Fruit fly (Drosophila melanogaster) whole organism, embryonic: Measurements from ENCODE around the gene msopa.

Experiments used
- Abd-B ChIP-seq: fragments of 200-800 bp; sonication (Bioruptor generic); optimal IDR thresholded peaks from 2 replicates; lab custom pipeline; 2018; ENCODE audit warnings: missing biosample characterization, mild to moderate bottlenecking, missing genetic modification characterization, moderate library complexity
- BEAF-32 ChIP-seq: fragments of 200-800 bp; sonication (Bioruptor generic); optimal IDR thresholded peaks from 3 replicates; lab custom pipeline; 2017; ENCODE audit warnings: missing biosample characterization, missing genetic modification characterization, mild to moderate bottlenecking, moderate library complexity, missing genetic modification reagents
- Bgb ChIP-seq: fragments of 200-800 bp; sonication (Bioruptor generic); IDR thresholded peaks from 2 replicates; pipeline ENCODE4 v1.3.6; 2022; ENCODE audit warnings: missing biosample characterization, missing genetic modification characterization; ENCODE audit not compliant: partially characterized antibody
- C15 ChIP-seq: fragments of 200-800 bp; sonication (Bioruptor generic); IDR thresholded peaks from 3 replicates; pipeline ENCODE4 v1.3.6; 2022; ENCODE audit warnings: missing biosample characterization, missing genetic modification characterization
- CG10543 ChIP-seq: fragments of 200-800 bp; sonication (Bioruptor generic); optimal IDR thresholded peaks from 3 replicates; lab custom pipeline; 2017; ENCODE audit warnings: missing biosample characterization, mild to moderate bottlenecking, missing genetic modification characterization, moderate library complexity
- CG11723 ChIP-seq: fragments of 200-800 bp; sonication (Bioruptor generic); optimal IDR thresholded peaks from 2 replicates; lab custom pipeline; 2017; ENCODE audit warnings: missing biosample characterization, mild to moderate bottlenecking, missing genetic modification characterization
- CG12391 ChIP-seq: fragments of 200-800 bp; sonication (Bioruptor generic); optimal IDR thresholded peaks from 3 replicates; lab custom pipeline; 2018; ENCODE audit warnings: missing biosample characterization, mild to moderate bottlenecking, missing genetic modification characterization, moderate library complexity
- CG12659 ChIP-seq: fragments of 200-800 bp; sonication (Bioruptor generic); optimal IDR thresholded peaks from 3 replicates; lab custom pipeline; 2017; ENCODE audit warnings: mild to moderate bottlenecking, missing biosample characterization, missing genetic modification reagents, missing genetic modification characterization
- CG14710 ChIP-seq: fragments of 200-800 bp; sonication (Bioruptor generic); optimal IDR thresholded peaks from 3 replicates; lab custom pipeline; 2019; ENCODE audit warnings: missing biosample characterization, mild to moderate bottlenecking, missing genetic modification characterization, moderate library complexity
- CG15073 ChIP-seq: fragments of 200-800 bp; sonication (Bioruptor generic); optimal IDR thresholded peaks from 2 replicates; lab custom pipeline; 2016; ENCODE audit warnings: missing biosample characterization, missing genetic modification characterization
- CG15269 ChIP-seq: fragments of 200-800 bp; sonication (Bioruptor generic); optimal IDR thresholded peaks from 2 replicates; lab custom pipeline; 2018; ENCODE audit warnings: missing biosample characterization, mild to moderate bottlenecking, missing genetic modification characterization, moderate library complexity
- CG17361 ChIP-seq: fragments of 200-800 bp; sonication (Bioruptor generic); IDR thresholded peaks from 3 replicates; pipeline ENCODE4 v1.3.6; 2022; ENCODE audit warnings: missing biosample characterization, missing genetic modification characterization
- CG17385 ChIP-seq: fragments of 200-800 bp; sonication (Bioruptor generic); optimal IDR thresholded peaks from 3 replicates; lab custom pipeline; 2018; ENCODE audit warnings: missing biosample characterization, mild to moderate bottlenecking, missing genetic modification characterization
- CG17829 ChIP-seq: fragments of 200-800 bp; optimal IDR thresholded peaks from 2 replicates; lab custom pipeline; 2019; ENCODE audit warnings: missing biosample characterization, mild to moderate bottlenecking, missing genetic modification characterization, moderate library complexity
- CG18619 ChIP-seq: fragments of 200-800 bp; sonication (Bioruptor generic); optimal IDR thresholded peaks from 3 replicates; lab custom pipeline; 2017; ENCODE audit warnings: missing biosample characterization, mild to moderate bottlenecking, missing genetic modification characterization
- CG2116 ChIP-seq: fragments of 200-800 bp; sonication (Bioruptor generic); optimal IDR thresholded peaks from 3 replicates; lab custom pipeline; 2018; ENCODE audit warnings: missing biosample characterization, mild to moderate bottlenecking, missing genetic modification characterization
- CG2120 ChIP-seq: fragments of 200-800 bp; sonication (Bioruptor generic); optimal IDR thresholded peaks from 3 replicates; lab custom pipeline; 2016; ENCODE audit warnings: missing biosample characterization, missing genetic modification characterization
- CG2129 ChIP-seq: fragments of 200-800 bp; sonication (Bioruptor generic); IDR thresholded peaks from 2 replicates; pipeline ENCODE4 v1.3.6; 2022; ENCODE audit warnings: missing biosample characterization, missing genetic modification characterization; ENCODE audit not compliant: partially characterized antibody
- CG2712 ChIP-seq: fragments of 200-800 bp; optimal IDR thresholded peaks from 3 replicates; lab custom pipeline; 2019; ENCODE audit warnings: missing biosample characterization, mild to moderate bottlenecking, missing genetic modification characterization, moderate library complexity
- CG30403 ChIP-seq: fragments of 200-800 bp; sonication (Bioruptor generic); optimal IDR thresholded peaks from 3 replicates; lab custom pipeline; 2016; ENCODE audit warnings: missing biosample characterization, missing genetic modification characterization
- CG34224 ChIP-seq: fragments of 200-800 bp; sonication (Bioruptor generic); IDR thresholded peaks from 3 replicates; pipeline ENCODE4 v1.3.6; 2022; ENCODE audit warnings: missing biosample characterization, missing genetic modification characterization; ENCODE audit not compliant: partially characterized antibody
- CG3726 ChIP-seq: fragments of 200-800 bp; sonication (Bioruptor generic); IDR thresholded peaks from 3 replicates; pipeline ENCODE4, ENCODE4 v1.3.6; 2022; ENCODE audit warnings: missing biosample characterization, missing genetic modification characterization
- CG4617 ChIP-seq: fragments of 200-800 bp; sonication (Bioruptor generic); optimal IDR thresholded peaks from 3 replicates; lab custom pipeline; 2016; ENCODE audit warnings: missing biosample characterization, missing genetic modification characterization, borderline replicate concordance
- CG6791 ChIP-seq: fragments of 200-800 bp; sonication (Bioruptor generic); IDR thresholded peaks from 3 replicates; pipeline ENCODE4 v1.3.6; 2022; ENCODE audit warnings: missing biosample characterization, missing genetic modification characterization; ENCODE audit not compliant: partially characterized antibody
- CG8478 ChIP-seq: fragments of >200 bp; optimal IDR thresholded peaks from 2 replicates; lab custom pipeline; 2018
- CHES-1-like ChIP-seq: fragments of 200-800 bp; sonication (Bioruptor generic); optimal IDR thresholded peaks from 2 replicates; lab custom pipeline; 2016; ENCODE audit warnings: missing biosample characterization, missing genetic modification characterization
- CoRest ChIP-seq: fragments of 200-800 bp; sonication (Bioruptor generic); optimal IDR thresholded peaks from 3 replicates; lab custom pipeline; 2018; ENCODE audit warnings: missing biosample characterization, mild to moderate bottlenecking, missing genetic modification characterization, moderate library complexity
- D19A ChIP-seq: fragments of 200-800 bp; optimal IDR thresholded peaks from 3 replicates; lab custom pipeline; 2019; ENCODE audit warnings: missing biosample characterization, mild to moderate bottlenecking, missing genetic modification characterization, moderate library complexity
- Dref ChIP-seq: fragments of 200-800 bp; sonication (Bioruptor generic); IDR thresholded peaks from 2 replicates; pipeline ENCODE4 v1.3.6; 2022; ENCODE audit warnings: missing biosample characterization, missing genetic modification characterization
- HLH4C ChIP-seq: fragments of 200-800 bp; sonication (Bioruptor generic); IDR thresholded peaks from 3 replicates; pipeline ENCODE4 v1.3.6; 2022; ENCODE audit warnings: missing biosample characterization, missing genetic modification characterization; ENCODE audit not compliant: partially characterized antibody
- MESR4 ChIP-seq: fragments of 200-800 bp; sonication (Bioruptor generic); optimal IDR thresholded peaks from 2 replicates; lab custom pipeline; 2018; ENCODE audit warnings: missing biosample characterization, mild to moderate bottlenecking, missing genetic modification characterization, moderate library complexity
- Med ChIP-seq: fragments of 200-800 bp; sonication (Bioruptor generic); peaks from one replicate; lab custom pipeline; 2016; ENCODE audit warnings: missing biosample characterization, missing genetic modification characterization, mild to moderate bottlenecking, inconsistent platforms, moderate library complexity
- Oaz ChIP-seq: fragments of 200-800 bp; sonication (Bioruptor generic); IDR thresholded peaks from 2 replicates; pipeline ENCODE4 v1.3.6; 2022; ENCODE audit warnings: missing biosample characterization, missing genetic modification characterization
- Pdp1 ChIP-seq, 2 experiments: fragments of 200-800 bp; sonication (Bioruptor generic); optimal IDR thresholded peaks; 3 replicates each; lab custom pipeline; 2016; ENCODE audit warnings: missing biosample characterization in 2 of 2, missing genetic modification characterization in 2 of 2, mild to moderate bottlenecking in 1 of 2, moderate library complexity in 1 of 2
- Scr ChIP-seq: fragments of 200-800 bp; sonication (Bioruptor generic); IDR thresholded peaks from 2 replicates; pipeline ENCODE4 v1.3.6; 2022; ENCODE audit warnings: missing biosample characterization, missing genetic modification characterization; ENCODE audit not compliant: partially characterized antibody
- Xbp1 ChIP-seq: fragments of 200-800 bp; sonication (Bioruptor generic); optimal IDR thresholded peaks from 3 replicates; lab custom pipeline; 2016; ENCODE audit warnings: missing biosample characterization, mild to moderate bottlenecking, missing genetic modification characterization
- amos ChIP-seq: fragments of 200-800 bp; sonication (Bioruptor generic); IDR thresholded peaks from 2 replicates; pipeline ENCODE4 v1.3.6; 2022; ENCODE audit warnings: missing biosample characterization, missing genetic modification characterization; ENCODE audit not compliant: partially characterized antibody
- ap ChIP-seq: fragments of 200-800 bp; sonication (Bioruptor generic); IDR thresholded peaks from 2 replicates; pipeline ENCODE4 v1.3.6; 2022; ENCODE audit warnings: missing biosample characterization, missing genetic modification characterization
- ci ChIP-seq: fragments of 200-800 bp; sonication (Bioruptor generic); IDR thresholded peaks from 3 replicates; pipeline ENCODE4 v1.3.6; 2022; ENCODE audit warnings: missing biosample characterization, missing genetic modification characterization
- corto ChIP-seq: fragments of 200-800 bp; sonication (Bioruptor generic); optimal IDR thresholded peaks from 2 replicates; lab custom pipeline; 2016; ENCODE audit warnings: missing biosample characterization, mild to moderate bottlenecking, missing genetic modification characterization, moderate library complexity
- dpn ChIP-seq, 2 experiments: fragments of 200-800 bp; sonication (Bioruptor generic); optimal IDR thresholded peaks; 3 replicates each; lab custom pipeline; 2016; ENCODE audit warnings: missing biosample characterization in 2 of 2, missing genetic modification characterization in 2 of 2
- luna ChIP-seq: fragments of 200-800 bp; sonication (Bioruptor generic); optimal IDR thresholded peaks from 2 replicates; lab custom pipeline; 2016; ENCODE audit warnings: missing biosample characterization, missing genetic modification characterization
- mld ChIP-seq: fragments of 200-800 bp; sonication (Bioruptor generic); IDR thresholded peaks from 3 replicates; pipeline ENCODE4 v1.3.6; 2022; ENCODE audit warnings: missing biosample characterization, missing genetic modification characterization; ENCODE audit not compliant: partially characterized antibody
- onecut ChIP-seq: fragments of 200-800 bp; sonication (Bioruptor generic); IDR thresholded peaks from 2 replicates; pipeline ENCODE4 v1.3.6; 2022; ENCODE audit warnings: missing biosample characterization, missing genetic modification characterization
- row ChIP-seq: fragments of 200-800 bp; sonication (Bioruptor generic); IDR thresholded peaks from 3 replicates; pipeline ENCODE4 v1.3.6; 2022; ENCODE audit warnings: missing biosample characterization, missing genetic modification characterization
- trem ChIP-seq: fragments of 200-800 bp; optimal IDR thresholded peaks from 3 replicates; lab custom pipeline; 2019; ENCODE audit warnings: missing biosample characterization, mild to moderate bottlenecking, missing genetic modification characterization, moderate library complexity
- zen2 ChIP-seq: fragments of 200-800 bp; sonication (Bioruptor generic); IDR thresholded peaks from 3 replicates; pipeline ENCODE4 v1.3.6; 2022; ENCODE audit warnings: missing biosample characterization, missing genetic modification characterization; ENCODE audit not compliant: partially characterized antibody
- zfh1 ChIP-seq: fragments of 200-800 bp; sonication (Bioruptor generic); IDR thresholded peaks from 3 replicates; pipeline ENCODE4 v1.3.6; 2022; ENCODE audit warnings: missing biosample characterization, missing genetic modification characterization

msopa gene

DNA sequence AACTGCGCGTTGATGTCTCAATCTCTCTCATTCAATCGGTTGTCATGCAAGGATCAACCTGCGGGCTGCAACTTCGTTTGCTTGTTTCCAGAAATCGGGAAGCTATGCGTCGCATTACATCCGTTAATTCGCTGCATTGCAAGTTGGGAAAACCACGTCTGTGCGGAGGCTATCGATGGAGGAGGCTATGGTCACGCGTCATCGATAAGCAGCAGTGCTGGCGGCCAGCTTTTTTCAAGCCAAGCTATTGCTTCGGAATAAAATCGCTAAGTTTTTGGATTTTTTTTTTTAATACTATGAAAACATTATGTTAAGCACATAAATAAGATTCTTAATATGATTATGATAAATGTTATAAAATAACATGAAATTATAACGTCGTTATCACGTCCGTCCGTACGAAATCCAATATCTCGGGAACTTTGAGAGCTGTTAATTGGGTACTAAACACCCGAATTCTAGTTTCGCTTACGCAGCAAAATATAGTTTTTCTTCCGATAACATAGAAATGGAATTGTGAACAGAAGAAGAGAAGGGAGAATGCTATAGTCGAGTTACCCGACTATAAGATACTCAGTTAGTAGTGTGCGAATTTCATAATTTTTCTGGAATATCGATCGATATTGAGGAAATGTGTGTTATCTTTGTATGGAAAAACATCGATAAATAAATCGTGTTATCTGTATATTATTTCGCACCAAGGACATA is 10.7 kb upstream of the msopa start, which contains the start of gene CG7139 (continued):
- TF ChIP-seq BEAF-32 (GFP tag; lab: Kevin White, UChicago) (peak; percentile 81), Xbp1 (GFP tag; lab: Kevin White, UChicago) (peak; percentile 67), ci (GFP tag; lab: Robert Waterston, UW) (peak; percentile 53; the same call in 1 of the 3 replicates), CG8478 (lab: Kevin White, UChicago) (no peak), CG17385 (GFP tag; lab: Kevin White, UChicago) (peak; percentile 12), D19A (tag; lab: Kevin White, UChicago) (peak; percentile 58), onecut (GFP tag; lab: Robert Waterston, UW) (peak; percentile 71), CG11723 (GFP tag; lab: Kevin White, UChicago) (no peak), CG10543 (GFP tag; lab: Kevin White, UChicago) (peak; percentile 45), trem (tag; lab: Kevin White, UChicago) (peak; percentile 8), MESR4 (peak; percentile 97), CoRest (tag; lab: Kevin White, UChicago) (peak; percentile 49), CHES-1-like (GFP tag; lab: Kevin White, UChicago) (no peak), mld (peak; percentile 42; the same call in 1 of the 3 replicates), Pdp1 (GFP tag; optimal IDR thresholded peaks at IDR 0.05; lab: Kevin White, UChicago) (peak in 1 of 2 experiments; percentile 28), Bgb (GFP tag; lab: Robert Waterston, UW) (peak; percentile 50), CG17361 (GFP tag; lab: Robert Waterston, UW) (peak; percentile 36; the same call in 1 of the 3 replicates), CG2712 (tag; lab: Kevin White, UChicago) (no peak), CG12659 (GFP tag; lab: Kevin White, UChicago) (peak; percentile 48), CG14710 (tag; lab: Kevin White, UChicago) (peak; percentile 49), luna (no peak), Abd-B (GFP tag; lab: Kevin White, UChicago) (peak; percentile 8), CG2129 (0 out of 2 replicates have a peak, but pooled peaks have one; percentile 22), zfh1 (GFP tag; lab: Robert Waterston, UW) (no peak), Scr (GFP tag; lab: Robert Waterston, UW) (peak; percentile 74), Dref (GFP tag; lab: Robert Waterston, UW) (peak; percentile 75), Oaz (GFP tag; lab: Robert Waterston, UW) (no peak), CG3726 (GFP tag; lab: Robert Waterston, UW) (no peak), HLH4C (peak; percentile 64), CG2120 (GFP tag; lab: Kevin White, UChicago) (peak; percentile 12), ap (no peak), CG34224 (GFP tag; lab: Robert Waterston, UW) (peak; percentile 50), CG6791 (GFP tag; lab: Robert Waterston, UW) (peak; percentile 75), amos (GFP tag; lab: Robert Waterston, UW) (peak; percentile 70), zen2 (GFP tag; lab: Robert Waterston, UW) (peak; percentile 56), row (GFP tag; lab: Robert Waterston, UW) (peak; percentile 81), corto (GFP tag; lab: Kevin White, UChicago) (peak; percentile 21), CG2116 (peak; percentile 72), CG12391 (tag; lab: Kevin White, UChicago) (peak; percentile 19), CG15073 (GFP tag; lab: Kevin White, UChicago) (peak; percentile 73), CG4617 (GFP tag; lab: Kevin White, UChicago) (peak; percentile 70), Med (GFP tag; lab: Kevin White, UChicago) (peak; percentile 56), CG18619 (peak; percentile 1), CG17829 (tag; lab: Kevin White, UChicago) (peak; percentile 26), CG15269 (tag; lab: Kevin White, UChicago) (no peak), CG30403 (GFP tag; lab: Kevin White, UChicago) (peak; percentile 37), dpn (GFP tag; optimal IDR thresholded peaks at IDR 0.05; lab: Kevin White, UChicago) (no peak), C15 (GFP tag; lab: Robert Waterston, UW) (no peak)
